Worm (Caenorhabditis elegans): ENCODE results near the gene Y39A1A.16.

DNA sequence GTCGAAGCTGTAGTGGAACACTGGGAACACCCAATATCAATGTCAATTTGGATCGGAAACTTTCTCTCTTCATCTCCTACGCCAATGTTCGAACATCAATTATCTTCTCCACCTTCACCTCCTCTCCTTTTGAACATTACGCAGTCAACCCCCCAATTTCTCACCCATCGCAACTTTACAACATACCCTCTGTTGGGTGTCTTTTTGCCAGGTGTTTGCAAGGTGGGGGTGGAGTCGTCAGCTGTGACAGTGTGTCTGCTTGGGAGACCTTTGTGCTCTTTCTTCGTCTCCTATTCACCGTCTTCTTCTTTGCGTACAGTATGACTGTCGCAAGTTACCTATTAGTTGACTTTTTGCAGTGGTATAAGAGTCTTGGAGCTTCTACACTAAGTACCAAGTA is 12.4 kb upstream of the Y39A1A.16 start:
- TF ChIP-seq pqm-1 (tag; optimal IDR thresholded peaks at IDR 0.05) (no peak), nhr-232 (tag; optimal IDR thresholded peaks at IDR 0.05) (no peak), ceh-6 (GFP tag; optimal IDR thresholded peaks at IDR 0.05) (no peak), T23F11.4 (GFP tag; optimal IDR thresholded peaks at IDR 0.05) (no peak), pha-4 (tag; optimal IDR thresholded peaks at IDR 0.05) (no peak), K09A11.1 (tag; optimal IDR thresholded peaks at IDR 0.05; ENCODE audit: insufficient read depth) (no peak), elt-2 (tag; optimal IDR thresholded peaks at IDR 0.05) (no peak), hlh-8 (tag; optimal IDR thresholded peaks at IDR 0.05) (no peak), sdc-2 (tag; optimal IDR thresholded peaks at IDR 0.05) (no peak)
